Fruit fly (Drosophila melanogaster) S2 (cell line): ENCODE results near the gene Naa60.

Experiments
- CG8478 ChIP-seq: fragments of >200 bp; optimal IDR thresholded peaks from 2 replicates; lab custom pipeline; 2018
- CTCF ChIP-seq, 2 experiments: fragments of >200 bp; optimal IDR thresholded peaks; 2 replicates each; lab custom pipeline; 2018

DNA sequence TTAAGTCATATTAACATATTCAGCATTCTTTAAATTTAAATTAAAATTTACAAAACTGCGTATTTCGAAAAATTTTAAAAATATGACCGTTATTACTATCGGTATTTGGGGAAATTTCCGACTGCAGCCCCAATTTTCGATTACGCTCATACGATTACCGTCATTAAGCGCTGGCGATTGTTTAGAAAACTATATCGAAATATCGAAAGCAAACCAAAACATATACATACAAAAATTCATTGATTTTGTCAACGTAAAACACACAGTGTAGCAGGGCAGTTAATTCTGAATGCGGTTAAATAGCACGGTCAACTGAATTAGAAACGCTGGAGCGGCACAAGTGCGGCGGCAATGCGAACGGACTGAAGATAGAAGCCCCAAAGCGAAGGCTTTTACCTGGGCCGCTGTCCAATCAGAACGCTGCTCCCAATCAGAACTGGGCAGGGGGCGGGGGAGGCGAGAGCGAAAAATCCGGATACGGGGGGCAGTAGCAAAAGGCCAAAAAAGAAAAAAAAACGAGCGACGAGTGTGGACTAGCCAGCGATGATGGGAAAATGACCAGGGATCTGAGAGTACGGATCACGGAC lies 22.4 kb upstream of the Naa60 start, which contains the start of gene CG16711:
- TF ChIP-seq CTCF (optimal IDR thresholded peaks at IDR 0.05; lab: Kevin White, UChicago) (no peak), CG8478 (lab: Kevin White, UChicago) (no peak)
